Worm (Caenorhabditis elegans): ENCODE measurements around the gene srw-120.
"Not testable (repeated sequence)": the region's sequence is repeated elsewhere in the genome, so short reads cannot be mapped to it uniquely, and the experiment has no call there.

The srw-120 gene

DNA sequence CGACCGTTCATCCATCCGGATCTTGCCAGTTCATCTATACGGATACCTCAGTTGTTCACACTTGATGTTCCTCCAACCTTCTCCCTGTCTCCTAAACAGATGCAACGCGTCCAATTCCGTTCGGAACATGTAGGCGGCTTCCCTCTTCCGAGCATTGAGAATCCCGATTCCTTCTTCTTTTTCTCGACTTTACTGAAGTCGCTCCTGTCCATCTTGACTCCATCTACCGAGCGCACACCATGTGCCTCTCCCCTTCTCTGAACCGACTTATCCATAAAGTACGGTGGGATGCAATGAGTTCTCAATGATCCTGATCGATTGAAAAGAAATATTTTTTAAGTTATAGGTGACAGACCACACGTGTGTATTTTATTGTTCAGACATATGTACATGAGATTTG lies 3.9 kb downstream of the srw-120 start:
- TF ChIP-seq unc-62 (GFP tag; optimal IDR thresholded peaks at IDR 0.05), result no peak

ce11 chrV:2991485-2991884 lies 4.5 kb downstream of the srw-120 start, which contains the start of gene srw-121:
srw-121 (minus strand) TSS chrV:2991585.
- no peak for TF ChIP-seq unc-62 (GFP tag; optimal IDR thresholded peaks at IDR 0.05)

- no peak for TF ChIP-seq unc-62 (GFP tag; optimal IDR thresholded peaks at IDR 0.05)
These were observed 8.6 kb downstream of the srw-120 start, which contains the start of gene srh-85 for ce11 chrV:2987407-2987806. srh-85 (minus strand) TSS chrV:2987507.

DNA sequence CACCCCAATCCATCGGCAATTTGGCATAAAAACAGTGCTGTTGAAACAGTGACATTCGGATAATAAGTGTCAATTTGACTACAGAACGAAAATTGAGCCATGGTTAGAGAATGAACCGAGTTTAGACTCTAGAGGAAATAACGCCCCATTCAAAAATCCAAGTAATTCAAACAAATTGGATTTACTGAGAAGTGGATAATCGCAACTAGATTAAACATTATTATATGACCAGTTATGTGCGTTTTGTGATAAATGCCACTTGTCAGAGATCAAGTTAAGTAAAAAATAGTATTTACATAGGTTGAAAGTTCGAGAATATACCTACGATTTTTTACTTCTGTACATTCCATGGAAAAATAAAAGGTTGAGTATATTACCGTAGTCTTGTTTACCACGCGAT lies 10.7 kb downstream of the srw-120 start, which contains the start of gene srw-139:
Gene srw-139, minus strand, starts transcription at position 101 of the 400 bp plus-strand sequence.
- no peak for TF ChIP-seq unc-62 (GFP tag; optimal IDR thresholded peaks at IDR 0.05)

DNA sequence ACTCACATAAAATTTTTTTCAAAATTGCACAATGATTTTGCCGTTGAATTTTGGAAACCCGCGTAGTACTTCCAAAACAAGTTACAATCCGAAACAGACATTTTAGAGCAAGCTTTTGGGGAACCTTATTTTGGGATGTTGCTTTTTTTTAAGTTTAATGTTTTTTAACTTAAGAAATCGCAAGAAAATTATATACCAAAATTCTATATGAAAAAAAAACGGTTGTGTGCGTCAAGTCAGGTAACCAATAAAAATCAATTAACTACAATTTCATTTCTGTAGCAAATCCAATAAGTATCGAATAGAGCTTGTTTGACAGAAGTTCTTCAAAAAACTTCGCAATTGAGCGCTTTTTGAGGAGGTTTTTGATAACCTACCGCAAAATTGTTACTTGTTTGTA lies 12.7 kb downstream of the srw-120 start, which contains the start of gene srw-117:
Gene srw-117, minus strand, starts transcription at position 101 of the 400 bp plus-strand sequence.
- TF ChIP-seq unc-62 (GFP tag; optimal IDR thresholded peaks at IDR 0.05), result no peak

- TF ChIP-seq unc-62 (GFP tag; optimal IDR thresholded peaks at IDR 0.05), result no peak
These were observed 16.0 kb downstream of the srw-120 start, which contains the start of gene srw-118 for ce11 chrV:2979978-2980377. srw-118 (minus strand) TSS chrV:2980078.

- no peak for TF ChIP-seq unc-62 (GFP tag; optimal IDR thresholded peaks at IDR 0.05)
These were observed 19.7 kb downstream of the srw-120 start, which contains the start of gene srw-124 for ce11 chrV:2976287-2976686. srw-124 (plus strand) TSS chrV:2976587.

DNA sequence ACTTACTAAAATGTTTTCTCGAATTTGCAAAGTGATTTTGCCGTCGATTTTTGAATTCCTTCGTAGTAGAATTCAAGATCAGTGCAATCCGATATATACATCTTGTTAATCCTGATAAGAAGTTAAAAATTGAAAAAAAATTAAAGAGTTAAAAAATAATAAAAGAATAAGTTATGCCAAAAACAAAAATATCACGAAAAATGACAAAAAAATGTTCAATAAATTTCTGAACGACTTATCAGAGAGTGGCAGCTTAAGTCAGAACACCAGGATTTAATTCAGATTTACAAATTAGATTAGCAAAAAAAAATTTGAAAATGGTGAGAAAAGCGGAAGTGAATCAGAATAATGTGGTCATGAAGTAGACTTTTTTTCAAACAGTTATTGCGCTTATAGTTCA lies 20.7 kb downstream of the srw-120 start, which contains the start of gene srw-123:
Gene srw-123, minus strand, starts transcription at position 101 of the 400 bp plus-strand sequence.
- TF ChIP-seq unc-62 (GFP tag; optimal IDR thresholded peaks at IDR 0.05), result not testable (repeated sequence)

DNA sequence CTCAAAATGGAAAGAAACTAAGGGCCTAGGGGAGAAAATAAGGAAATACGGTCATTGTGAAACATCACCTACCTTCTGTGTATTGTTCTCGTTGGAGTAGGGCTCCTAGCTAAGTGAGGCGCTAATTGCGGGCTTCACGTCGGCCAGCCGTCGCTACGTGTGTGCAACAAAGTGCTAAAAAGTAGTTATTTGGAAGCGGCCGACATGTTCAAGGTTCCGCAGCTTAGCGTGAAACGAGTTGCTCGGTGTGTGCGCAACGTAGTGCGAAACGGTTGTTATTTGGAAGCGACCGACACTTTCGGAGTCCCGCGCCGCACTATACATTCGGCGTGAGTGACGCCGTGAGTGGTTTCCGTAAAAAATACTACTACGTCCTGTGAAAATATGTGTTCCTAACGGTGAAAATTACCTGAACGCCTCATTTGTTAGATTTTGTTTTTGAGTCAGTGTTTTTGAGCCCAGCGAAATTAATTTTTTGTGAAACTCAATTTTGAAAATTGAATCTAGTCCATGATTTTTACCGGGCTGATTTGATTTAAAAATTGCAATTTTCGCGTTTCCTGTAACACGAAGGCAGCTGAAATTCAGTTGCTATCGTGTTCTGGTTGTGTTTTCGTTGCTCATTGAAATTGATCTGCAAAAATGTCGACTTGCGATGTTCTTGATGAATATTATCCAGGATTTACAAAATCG lies 24.6 kb downstream of the srw-120 start, which contains the start of gene srw-129:
Gene srw-129, plus strand, starts transcription at position 643 of the 693 bp plus-strand sequence.
- TF ChIP-seq unc-62 (GFP tag; optimal IDR thresholded peaks at IDR 0.05), result no peak

ce11 chrV:2964786-2965185 lies 31.2 kb downstream of the srw-120 start, which contains the start of gene srh-88:
srh-88 (minus strand) TSS chrV:2964886.
- no peak for TF ChIP-seq unc-62 (GFP tag; optimal IDR thresholded peaks at IDR 0.05)

ce11 chrV:2962960-2963359 lies 33.0 kb downstream of the srw-120 start, which contains the start of gene srw-138:
srw-138 (minus strand) TSS chrV:2963060.
- TF ChIP-seq unc-62 (GFP tag; optimal IDR thresholded peaks at IDR 0.05), result no peak

DNA sequence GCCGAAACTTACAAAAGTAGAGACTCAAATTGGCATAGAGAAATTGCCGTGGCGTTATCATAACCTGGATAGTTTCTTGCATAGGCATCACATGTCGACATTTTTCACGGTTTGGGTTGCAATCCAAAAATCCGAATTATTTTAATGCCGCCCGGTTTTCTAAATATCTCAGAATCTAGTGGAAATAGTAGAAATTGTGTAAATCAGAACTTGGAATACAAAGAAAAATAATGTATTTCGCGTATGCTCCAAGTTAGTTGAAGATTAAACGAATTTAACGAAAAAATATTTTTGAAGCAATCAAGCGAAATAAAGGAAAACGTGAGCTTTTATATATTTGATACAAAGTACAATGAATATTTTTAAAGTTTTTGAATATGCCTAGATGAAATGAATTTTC lies 35.1 kb downstream of the srw-120 start, which contains the start of gene srw-144:
Gene srw-144, minus strand, starts transcription at position 101 of the 400 bp plus-strand sequence.
- TF ChIP-seq unc-62 (GFP tag; optimal IDR thresholded peaks at IDR 0.05), result no peak

ce11 chrV:2958202-2958601 lies 37.8 kb downstream of the srw-120 start, which contains the start of gene srw-142:
srw-142 (minus strand) TSS chrV:2958302.
- no peak for TF ChIP-seq unc-62 (GFP tag; optimal IDR thresholded peaks at IDR 0.05)

DNA sequence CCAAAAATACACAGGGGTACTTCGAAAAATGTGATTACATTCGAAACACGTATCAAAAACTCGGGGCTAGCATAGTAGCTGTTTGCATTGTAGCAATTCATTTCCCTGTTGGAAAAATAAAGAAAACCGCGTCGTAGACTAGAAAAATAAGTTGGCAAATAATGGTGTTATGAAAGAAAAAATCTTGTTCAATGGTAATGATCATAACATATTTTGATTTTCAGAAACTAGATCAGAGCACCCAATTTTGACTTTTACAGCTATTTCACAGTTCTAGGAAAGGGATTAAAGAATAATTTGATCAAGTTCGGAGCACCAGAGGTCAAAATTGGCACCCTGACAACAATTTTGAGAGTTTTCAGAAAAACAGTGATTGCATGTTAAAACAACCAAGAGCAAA lies 40.7 kb downstream of the srw-120 start, which contains the start of gene srh-248:
Gene srh-248, minus strand, starts transcription at position 101 of the 400 bp plus-strand sequence.
- not testable (repeated sequence) for TF ChIP-seq unc-62 (GFP tag; optimal IDR thresholded peaks at IDR 0.05)

ce11 chrV:2952102-2952501 lies 43.9 kb downstream of the srw-120 start, which contains the start of gene srw-122:
srw-122 (minus strand) TSS chrV:2952202.
- not testable (repeated sequence) for TF ChIP-seq unc-62 (GFP tag; optimal IDR thresholded peaks at IDR 0.05)

DNA sequence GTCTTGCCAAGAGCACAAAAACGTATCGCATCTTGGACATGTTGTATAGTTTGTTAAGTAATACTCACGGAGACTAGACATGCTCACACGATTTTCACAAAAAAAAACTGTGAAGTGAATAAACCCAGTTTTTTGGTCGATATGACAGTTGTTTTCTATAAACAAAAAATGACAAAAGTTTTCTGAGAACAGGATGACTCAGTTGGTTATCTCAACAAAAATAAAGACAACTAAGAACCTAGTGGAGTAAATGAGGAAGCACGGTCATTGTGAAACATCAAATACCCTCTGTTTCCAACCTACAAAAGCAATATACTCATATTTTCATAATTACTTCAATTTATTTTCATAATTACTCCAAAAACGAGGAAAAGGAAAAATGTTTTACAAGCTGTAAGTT lies 50.4 kb downstream of the srw-120 start, which contains the start of gene srh-87:
Gene srh-87, minus strand, starts transcription at position 101 of the 400 bp plus-strand sequence.
- no peak for TF ChIP-seq unc-62 (GFP tag; optimal IDR thresholded peaks at IDR 0.05)

Measured in whole organism, dauer.